Fruit fly (Drosophila melanogaster) whole organism, wandering third instar larva: ENCODE data around the gene twin.

Experiments
- Abd-B ChIP-seq: fragments of >200 bp; optimal IDR thresholded peaks from 2 replicates; lab custom pipeline; 2017; ENCODE audit warnings: missing biosample characterization, missing genetic modification characterization
- CG32264 ChIP-seq: fragments of 200-800 bp; sonication (Bioruptor generic); optimal IDR thresholded peaks from 2 replicates; lab custom pipeline; 2016; ENCODE audit warnings: missing biosample characterization, missing genetic modification characterization
- CG9705 ChIP-seq: fragments of 200-800 bp; sonication (Bioruptor generic); optimal IDR thresholded peaks from 2 replicates; lab custom pipeline; 2018; ENCODE audit warnings: missing biosample characterization, mild to moderate bottlenecking, missing genetic modification characterization
- CrebA ChIP-seq: fragments of 200-800 bp; sonication (Bioruptor generic); optimal IDR thresholded peaks from 2 replicates; lab custom pipeline; 2016; ENCODE audit warnings: missing biosample characterization, mild to moderate bottlenecking, missing genetic modification characterization, borderline replicate concordance
- Dfd ChIP-seq: fragments of >200 bp; optimal IDR thresholded peaks from 2 replicates; lab custom pipeline; 2017; ENCODE audit warnings: missing biosample characterization, missing genetic modification characterization
- Dif ChIP-seq: fragments of 200-275, 200-300 bp; sonication (Bioruptor generic); optimal IDR thresholded peaks from 2 replicates; lab custom pipeline; 2018; ENCODE audit warnings: missing biosample characterization, missing genetic modification characterization; ENCODE audit not compliant: partially characterized antibody
- GATAd ChIP-seq: sonication (Bioruptor generic); optimal IDR thresholded peaks from 2 replicates; lab custom pipeline; 2016; ENCODE audit warnings: missing biosample characterization, missing genetic modification characterization
- HLH106 ChIP-seq: fragments of 200-800 bp; optimal IDR thresholded peaks from 3 replicates; lab custom pipeline; 2019; ENCODE audit warnings: missing biosample characterization, mild to moderate bottlenecking, missing genetic modification characterization, moderate library complexity
- Hnf4 ChIP-seq: fragments of 200-800 bp; sonication (Bioruptor generic); optimal IDR thresholded peaks from 2 replicates; lab custom pipeline; 2016; ENCODE audit warnings: missing biosample characterization, mild to moderate bottlenecking, missing genetic modification characterization
- Hr78 ChIP-seq: fragments of >200 bp; optimal IDR thresholded peaks from 2 replicates; lab custom pipeline; 2017; ENCODE audit warnings: missing biosample characterization, missing genetic modification characterization
- Hr83 ChIP-seq: fragments of 200-300 bp; sonication (Bioruptor generic); optimal IDR thresholded peaks from 2 replicates; lab custom pipeline; 2016; ENCODE audit warnings: missing biosample characterization, mild to moderate bottlenecking, missing genetic modification characterization, moderate library complexity; ENCODE audit not compliant: poor library complexity, severe bottlenecking
- Jra ChIP-seq: sonication (Bioruptor generic); optimal IDR thresholded peaks from 2 replicates; lab custom pipeline; 2016; ENCODE audit warnings: missing biosample characterization, missing genetic modification characterization
- Mio ChIP-seq: sonication (Bioruptor generic); optimal IDR thresholded peaks from 2 replicates; lab custom pipeline; 2016; ENCODE audit warnings: missing biosample characterization, missing genetic modification characterization
- Myc ChIP-seq: fragments of >200 bp; optimal IDR thresholded peaks from 2 replicates; lab custom pipeline; 2017
- N ChIP-seq: fragments of >200 bp; optimal IDR thresholded peaks from 2 replicates; lab custom pipeline; 2018; ENCODE audit warnings: missing biosample characterization, missing external identifiers, missing genetic modification characterization
- OdsH ChIP-seq: fragments of 200-800 bp; sonication (Bioruptor generic); optimal IDR thresholded peaks from 2 replicates; lab custom pipeline; 2016; ENCODE audit warnings: missing biosample characterization, mild to moderate bottlenecking, missing genetic modification characterization
- Rel ChIP-seq, 2 experiments: fragments of 200-800 bp; sonication (Bioruptor generic) in 1 of 2; optimal IDR thresholded peaks; 2 replicates in 1 of 2; 3 replicates in 1 of 2; lab custom pipeline; 2016 to 2019; ENCODE audit warnings: mild to moderate bottlenecking in 2 of 2, missing biosample characterization in 2 of 2, missing genetic modification characterization in 2 of 2, moderate library complexity in 1 of 2
- Sp1 ChIP-seq: fragments of 200-800 bp; sonication (Bioruptor generic); optimal IDR thresholded peaks from 3 replicates; lab custom pipeline; 2019; ENCODE audit warnings: missing biosample characterization, mild to moderate bottlenecking, missing genetic modification characterization, moderate library complexity
- Vsx2 ChIP-seq: fragments of 200-300, 225-300 bp; sonication (Bioruptor generic); optimal IDR thresholded peaks from 2 replicates; lab custom pipeline; 2018; ENCODE audit warnings: missing biosample characterization, missing genetic modification characterization; ENCODE audit not compliant: partially characterized antibody
- br ChIP-seq: fragments of 200-800 bp; sonication (Bioruptor generic); optimal IDR thresholded peaks from 2 replicates; lab custom pipeline; 2016; ENCODE audit warnings: missing biosample characterization, missing genetic modification characterization
- brk ChIP-seq: fragments of 200-800 bp; sonication (Bioruptor generic); optimal IDR thresholded peaks from 2 replicates; lab custom pipeline; 2016; ENCODE audit warnings: missing biosample characterization, mild to moderate bottlenecking, missing genetic modification characterization
- dl ChIP-seq, 2 experiments: fragments of 175-275, 200-275 bp in 1 of 2; fragments of 200-275 bp in 1 of 2; sonication (Bioruptor generic); optimal IDR thresholded peaks; lab custom pipeline; 2018; ENCODE audit warnings: mild to moderate bottlenecking in 2 of 2, missing biosample characterization in 2 of 2, missing genetic modification characterization in 2 of 2, moderate library complexity in 2 of 2; ENCODE audit not compliant: partially characterized antibody in 2 of 2, insufficient read depth in 1 of 2
- dmrt93B ChIP-seq: fragments of 200-800 bp; sonication (Bioruptor generic); optimal IDR thresholded peaks from 2 replicates; lab custom pipeline; 2018; ENCODE audit warnings: missing biosample characterization, mild to moderate bottlenecking, missing genetic modification characterization
- dsf ChIP-seq: sonication (Bioruptor generic); optimal IDR thresholded peaks from 2 replicates; lab custom pipeline; 2016; ENCODE audit warnings: missing biosample characterization, missing genetic modification characterization, borderline replicate concordance
- ey ChIP-seq: fragments of 200-800 bp; sonication (Bioruptor generic); optimal IDR thresholded peaks from 2 replicates; lab custom pipeline; 2016; ENCODE audit warnings: missing biosample characterization, missing genetic modification characterization
- foxo ChIP-seq, 2 experiments: fragments of 200-800 bp; sonication (Bioruptor generic); optimal IDR thresholded peaks; 2 replicates in 1 of 2; 3 replicates in 1 of 2; lab custom pipeline; 2016 to 2017; ENCODE audit warnings: missing biosample characterization in 2 of 2, missing genetic modification characterization in 2 of 2
- fru ChIP-seq: fragments of 200-800 bp; sonication (Bioruptor generic); optimal IDR thresholded peaks from 3 replicates; lab custom pipeline; 2016; ENCODE audit warnings: missing biosample characterization, mild to moderate bottlenecking, missing genetic modification characterization
- h ChIP-seq: fragments of 200-800 bp; sonication (Bioruptor generic); optimal IDR thresholded peaks from 3 replicates; lab custom pipeline; 2016; ENCODE audit warnings: missing biosample characterization, mild to moderate bottlenecking, missing genetic modification characterization
- jim ChIP-seq: fragments of 175-275, 200-325 bp; sonication (Bioruptor generic); optimal IDR thresholded peaks from 2 replicates; lab custom pipeline; 2016; ENCODE audit warnings: missing biosample characterization, mild to moderate bottlenecking, missing genetic modification characterization
- lola ChIP-seq: fragments of >200 bp; optimal IDR thresholded peaks from 2 replicates; lab custom pipeline; 2017; ENCODE audit warnings: missing biosample characterization, missing genetic modification characterization
- pan ChIP-seq: fragments of >200 bp; optimal IDR thresholded peaks from 2 replicates; lab custom pipeline; 2017
- psq ChIP-seq: fragments of 200-800 bp; sonication (Bioruptor generic); optimal IDR thresholded peaks from 3 replicates; lab custom pipeline; 2017; ENCODE audit warnings: missing biosample characterization, mild to moderate bottlenecking, missing genetic modification characterization, moderate library complexity
- rgr ChIP-seq: fragments of 200-800 bp; sonication (Bioruptor generic); optimal IDR thresholded peaks from 3 replicates; lab custom pipeline; 2016; ENCODE audit warnings: missing biosample characterization, mild to moderate bottlenecking, missing genetic modification characterization
- sage ChIP-seq: fragments of 200-800 bp; sonication (Bioruptor generic); optimal IDR thresholded peaks from 2 replicates; lab custom pipeline; 2016; ENCODE audit warnings: missing biosample characterization, mild to moderate bottlenecking, missing genetic modification characterization
- sv ChIP-seq: fragments of 200-800 bp; sonication (Bioruptor generic); optimal IDR thresholded peaks from 3 replicates; lab custom pipeline; 2016; ENCODE audit warnings: missing biosample characterization, missing genetic modification characterization
- tai ChIP-seq: sonication (Bioruptor generic); optimal IDR thresholded peaks from 2 replicates; lab custom pipeline; 2016; ENCODE audit warnings: missing biosample characterization, missing genetic modification characterization
- usp ChIP-seq: fragments of >200 bp; optimal IDR thresholded peaks from 2 replicates; lab custom pipeline; 2017; ENCODE audit warnings: missing biosample characterization, missing genetic modification characterization
- woc ChIP-seq: sonication (Bioruptor generic); optimal IDR thresholded peaks from 2 replicates; lab custom pipeline; 2016; ENCODE audit warnings: missing biosample characterization, mild to moderate bottlenecking, missing genetic modification characterization

Gene twin

dm6 chr3R:24193373-24193879 is 28.3 kb downstream of the twin start, which contains the start of the genes SMC6 and CG6204:
Gene SMC6 (minus strand): TSS chr3R:24193423.
Gene CG6204 (plus strand): TSS chr3R:24193832.
- peak; percentile 48 for TF ChIP-seq Hr83 (GFP tag; lab: Kevin White, UChicago)
- peak; percentile 95 for TF ChIP-seq rgr
- peak; percentile 1 for TF ChIP-seq jim (GFP tag; lab: Kevin White, UChicago)
- TF ChIP-seq sage (GFP tag; lab: Kevin White, UChicago) = peak; percentile 86
- no peak for TF ChIP-seq Dif (GFP tag; lab: Kevin White, UChicago)
- TF ChIP-seq CG9705 (GFP tag; lab: Kevin White, UChicago) = peak; percentile 96
- no peak for TF ChIP-seq dl (GFP tag; optimal IDR thresholded peaks at IDR 0.05; lab: Kevin White, UChicago; ENCODE audit: insufficient read depth in 1 of 2, partially characterized antibody in 2 of 2)
- TF ChIP-seq HLH106 (tag; lab: Kevin White, UChicago) = peak; percentile 98
- TF ChIP-seq Mio (GFP tag; lab: Kevin White, UChicago) = peak; percentile 58
- TF ChIP-seq Myc (lab: Kevin White, UChicago) = no peak
- peak; percentile 93 for TF ChIP-seq Hnf4 (GFP tag; lab: Kevin White, UChicago)
- TF ChIP-seq CrebA = no peak
- TF ChIP-seq sv = peak; percentile 88
- peak; percentile 94 for TF ChIP-seq OdsH (GFP tag; lab: Kevin White, UChicago)
- TF ChIP-seq brk (GFP tag; lab: Kevin White, UChicago) = no peak
- peak; percentile 48 for TF ChIP-seq Vsx2 (GFP tag; lab: Kevin White, UChicago)
- no peak for TF ChIP-seq lola (GFP tag; lab: Kevin White, UChicago)
- TF ChIP-seq fru (GFP tag; lab: Kevin White, UChicago) = peak; percentile 94
- TF ChIP-seq br = peak; percentile 89
- TF ChIP-seq GATAd (GFP tag; lab: Kevin White, UChicago) = peak; percentile 83
- no peak for TF ChIP-seq Abd-B
- peak; percentile 94 for TF ChIP-seq Sp1 (GFP tag; lab: Kevin White, UChicago)
- peak in 1 of 2 experiments; percentile 97 for TF ChIP-seq foxo (GFP tag; optimal IDR thresholded peaks at IDR 0.05; lab: Kevin White, UChicago)
- peak; percentile 90 for TF ChIP-seq psq (GFP tag; lab: Kevin White, UChicago)
- TF ChIP-seq N (GFP tag; lab: Kevin White, UChicago) = no peak
- TF ChIP-seq Rel (GFP tag; optimal IDR thresholded peaks at IDR 0.05; lab: Kevin White, UChicago) = peak; percentile 20
- peak; percentile 84 for TF ChIP-seq Rel (tag; optimal IDR thresholded peaks at IDR 0.05; lab: Kevin White, UChicago)
- no peak for TF ChIP-seq pan
- TF ChIP-seq tai (GFP tag; lab: Kevin White, UChicago) = no peak
- TF ChIP-seq CG32264 (GFP tag; lab: Kevin White, UChicago) = peak; percentile 77
- peak; percentile 84 for TF ChIP-seq dsf
- TF ChIP-seq Hr78 (GFP tag; lab: Kevin White, UChicago) = no peak
- peak; percentile 93 for TF ChIP-seq dmrt93B (GFP tag; lab: Kevin White, UChicago)
- peak; percentile 95 for TF ChIP-seq woc (GFP tag; lab: Kevin White, UChicago)
- no peak for TF ChIP-seq Dfd (GFP tag; lab: Kevin White, UChicago)
- TF ChIP-seq usp (GFP tag; lab: Kevin White, UChicago) = no peak
- peak; percentile 85 for TF ChIP-seq Jra (GFP tag; lab: Kevin White, UChicago)
- TF ChIP-seq h (GFP tag; lab: Kevin White, UChicago) = peak; percentile 95
- peak; percentile 93 for TF ChIP-seq ey (GFP tag; lab: Kevin White, UChicago)

DNA sequence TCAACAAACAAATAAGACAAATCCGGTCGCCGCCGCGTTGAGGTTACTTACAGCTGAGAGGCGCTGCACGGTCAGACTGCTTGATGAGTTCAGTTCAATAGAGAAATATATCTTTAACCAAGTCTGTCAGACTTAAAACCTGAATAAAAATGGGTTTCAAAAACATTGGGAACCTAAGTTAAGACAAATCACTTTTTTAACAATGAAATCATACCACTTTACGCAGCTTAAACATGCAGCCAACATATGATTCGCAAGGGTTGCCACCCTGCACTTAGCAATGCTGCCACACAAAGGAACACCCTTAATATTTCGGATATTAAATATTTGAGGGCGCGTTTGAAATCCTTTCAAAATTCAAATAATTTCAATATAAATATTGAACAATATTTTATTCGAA is 33.1 kb downstream of the twin start, which contains the start of gene CG5515:
Gene CG5515, minus strand, starts transcription at position 278 of the 400 bp plus-strand sequence.
- TF ChIP-seq br = peak; percentile 49
- no peak for TF ChIP-seq jim (GFP tag; lab: Kevin White, UChicago)
- no peak for TF ChIP-seq lola (GFP tag; lab: Kevin White, UChicago)
- peak in 1 of 2 experiments; percentile 79 for TF ChIP-seq foxo (GFP tag; optimal IDR thresholded peaks at IDR 0.05; lab: Kevin White, UChicago)
- TF ChIP-seq brk (GFP tag; lab: Kevin White, UChicago) = no peak
- TF ChIP-seq Hnf4 (GFP tag; lab: Kevin White, UChicago) = no peak
- no peak for TF ChIP-seq CrebA
- TF ChIP-seq h (GFP tag; lab: Kevin White, UChicago) = no peak
- TF ChIP-seq Mio (GFP tag; lab: Kevin White, UChicago) = no peak
- TF ChIP-seq dmrt93B (GFP tag; lab: Kevin White, UChicago) = no peak
- no peak for TF ChIP-seq Sp1 (GFP tag; lab: Kevin White, UChicago)
- peak; percentile 64 for TF ChIP-seq Jra (GFP tag; lab: Kevin White, UChicago)
- TF ChIP-seq Hr78 (GFP tag; lab: Kevin White, UChicago) = no peak
- peak; percentile 76 for TF ChIP-seq rgr
- TF ChIP-seq fru (GFP tag; lab: Kevin White, UChicago) = no peak
- TF ChIP-seq HLH106 (tag; lab: Kevin White, UChicago) = peak; percentile 67
- no peak for TF ChIP-seq pan
- TF ChIP-seq sage (GFP tag; lab: Kevin White, UChicago) = peak; percentile 10
- TF ChIP-seq Rel (GFP tag; optimal IDR thresholded peaks at IDR 0.05; lab: Kevin White, UChicago) = no peak
- TF ChIP-seq Rel (tag; optimal IDR thresholded peaks at IDR 0.05; lab: Kevin White, UChicago) = no peak
- TF ChIP-seq Dfd (GFP tag; lab: Kevin White, UChicago) = no peak
- TF ChIP-seq N (GFP tag; lab: Kevin White, UChicago) = no peak
- peak; percentile 47 for TF ChIP-seq dsf
- peak; percentile 15 for TF ChIP-seq GATAd (GFP tag; lab: Kevin White, UChicago)
- no peak for TF ChIP-seq usp (GFP tag; lab: Kevin White, UChicago)
- TF ChIP-seq Hr83 (GFP tag; lab: Kevin White, UChicago) = no peak
- TF ChIP-seq tai (GFP tag; lab: Kevin White, UChicago) = peak; percentile 82
- peak; percentile 100 for TF ChIP-seq Vsx2 (GFP tag; lab: Kevin White, UChicago)
- TF ChIP-seq Abd-B = no peak
- TF ChIP-seq woc (GFP tag; lab: Kevin White, UChicago) = peak; percentile 43
- TF ChIP-seq CG9705 (GFP tag; lab: Kevin White, UChicago) = peak; percentile 32
- peak; percentile 63 for TF ChIP-seq ey (GFP tag; lab: Kevin White, UChicago)
- TF ChIP-seq sv = peak; percentile 77
- no peak for TF ChIP-seq CG32264 (GFP tag; lab: Kevin White, UChicago)
- peak; percentile 40 for TF ChIP-seq psq (GFP tag; lab: Kevin White, UChicago)
- peak; percentile 61 for TF ChIP-seq OdsH (GFP tag; lab: Kevin White, UChicago)
- TF ChIP-seq Myc (lab: Kevin White, UChicago) = peak; percentile 19
- TF ChIP-seq dl (GFP tag; optimal IDR thresholded peaks at IDR 0.05; lab: Kevin White, UChicago; ENCODE audit: insufficient read depth in 1 of 2, partially characterized antibody in 2 of 2) = peak; percentile 73 to 95
- peak; percentile 98 for TF ChIP-seq Dif (GFP tag; lab: Kevin White, UChicago)
